Worm (Caenorhabditis elegans) whole organism, L3 larva: ENCODE results near the gene dao-4.

Experiments used
- daf-12 ChIP-seq: fragments of 150-350 bp; optimal IDR thresholded peaks from 2 replicates; lab custom pipeline; 2014; ENCODE audit warnings: missing biosample characterization, missing genetic modification reagents, missing genetic modification characterization
- nhr-11 ChIP-seq: fragments of 150-350 bp; optimal IDR thresholded peaks from 2 replicates; lab custom pipeline; 2014; ENCODE audit warnings: missing biosample characterization, missing genetic modification characterization
- nhr-23 ChIP-seq: fragments of 150-350 bp; optimal IDR thresholded peaks from 2 replicates; lab custom pipeline; 2014; ENCODE audit warnings: missing biosample characterization, missing genetic modification reagents, missing genetic modification characterization
- nhr-77 ChIP-seq: fragments of 150-350 bp; optimal IDR thresholded peaks from 2 replicates; lab custom pipeline; 2014; ENCODE audit warnings: missing biosample characterization, missing genetic modification characterization
- skn-1 ChIP-seq: fragments of 150-350 bp; optimal IDR thresholded peaks from 2 replicates; lab custom pipeline; 2014; ENCODE audit warnings: missing biosample characterization, missing genetic modification characterization
- ztf-4 ChIP-seq: fragments of 150-350 bp; optimal IDR thresholded peaks from 2 replicates; lab custom pipeline; 2014; ENCODE audit warnings: missing biosample characterization, missing genetic modification characterization

ce11 chrX:10095145-10095544 lies 20.1 kb downstream of the dao-4 start, which contains the start of gene flp-2:
- TF ChIP-seq ztf-4 (tag; lab: Kevin White, UChicago) (no peak), nhr-11 (no peak), skn-1 (tag; lab: Kevin White, UChicago) (no peak), nhr-23 (tag; lab: Kevin White, UChicago) (no peak), daf-12 (tag; lab: Kevin White, UChicago) (no peak), nhr-77 (tag; lab: Kevin White, UChicago) (no peak)
